Worm (Caenorhabditis elegans) whole organism, late embryonic: Measurements from ENCODE around the gene mcat-1.
A peak's percentile ranks its signal among the peaks of the same experiment; 100 is the strongest.
"Not testable (repeated sequence)": the region's sequence is repeated elsewhere in the genome, so short reads cannot be mapped to it uniquely, and the experiment has no call there.

Experiments
- C38D4.7 ChIP-seq: fragments of 200-800 bp; sonication (Bioruptor generic); optimal IDR thresholded peaks from 2 replicates; lab custom pipeline; 2018; ENCODE audit warnings: mild to moderate bottlenecking, missing genetic modification characterization, moderate library complexity, missing compliant biosample characterization
- T23F11.4 ChIP-seq: fragments of 200-800 bp; sonication (Bioruptor generic); optimal IDR thresholded peaks from 2 replicates; lab custom pipeline; 2018; ENCODE audit warnings: mild to moderate bottlenecking, missing genetic modification characterization, missing compliant biosample characterization
- Y22D7AL.16 ChIP-seq: sonication (generic microtip); optimal IDR thresholded peaks from 2 replicates; lab custom pipeline; 2016; ENCODE audit warnings: missing genetic modification characterization, missing compliant biosample characterization
- ahr-1 ChIP-seq: sonication (generic microtip); optimal IDR thresholded peaks from 2 replicates; lab custom pipeline; 2016; ENCODE audit warnings: missing genetic modification characterization, missing compliant biosample characterization
- ceh-14 ChIP-seq: sonication (generic microtip); optimal IDR thresholded peaks from 2 replicates; lab custom pipeline; 2016; ENCODE audit warnings: missing genotype, missing genetic modification characterization, missing compliant biosample characterization
- ceh-18 ChIP-seq: sonication (generic microtip); optimal IDR thresholded peaks from 2 replicates; lab custom pipeline; 2016; ENCODE audit warnings: missing genetic modification characterization, missing compliant biosample characterization
- ceh-24 ChIP-seq: sonication (generic microtip); optimal IDR thresholded peaks from 2 replicates; lab custom pipeline; 2016; ENCODE audit warnings: mild to moderate bottlenecking, missing genetic modification characterization, missing compliant biosample characterization
- ceh-34 ChIP-seq: sonication (generic microtip); optimal IDR thresholded peaks from 2 replicates; lab custom pipeline; 2016; ENCODE audit warnings: mild to moderate bottlenecking, missing genetic modification characterization, missing compliant biosample characterization
- ceh-45 ChIP-seq: fragments of 200-800 bp; sonication (Bioruptor generic); IDR thresholded peaks from 2 replicates; pipeline ENCODE4 v1.3.6; 2022; ENCODE audit warnings: missing genetic modification reagents, missing genetic modification characterization, missing compliant biosample characterization
- ceh-48 ChIP-seq: sonication (generic microtip); optimal IDR thresholded peaks from 2 replicates; lab custom pipeline; 2016; ENCODE audit warnings: missing genetic modification characterization, inconsistent platforms, missing compliant biosample characterization
- che-1 ChIP-seq: sonication (generic microtip); optimal IDR thresholded peaks from 2 replicates; lab custom pipeline; 2016; ENCODE audit warnings: mild to moderate bottlenecking, missing genetic modification characterization, missing compliant biosample characterization
- dmd-4 ChIP-seq: sonication (generic microtip); optimal IDR thresholded peaks from 2 replicates; lab custom pipeline; 2016; ENCODE audit warnings: borderline replicate concordance, missing genetic modification characterization, missing compliant biosample characterization
- dve-1 ChIP-seq: sonication (generic microtip); optimal IDR thresholded peaks from 2 replicates; lab custom pipeline; 2017; ENCODE audit warnings: antibody characterized with exemption, mild to moderate bottlenecking, missing genetic modification characterization, missing compliant biosample characterization
- elt-2 ChIP-seq: sonication (generic microtip); optimal IDR thresholded peaks from 2 replicates; lab custom pipeline; 2016; ENCODE audit warnings: missing genetic modification reagents, missing genetic modification characterization, missing compliant biosample characterization
- eyg-1 ChIP-seq: sonication (generic microtip); optimal IDR thresholded peaks from 2 replicates; lab custom pipeline; 2016; ENCODE audit warnings: missing genotype, missing genetic modification characterization, missing compliant biosample characterization
- fax-1 ChIP-seq: sonication (generic microtip); optimal IDR thresholded peaks from 2 replicates; lab custom pipeline; 2016; ENCODE audit warnings: missing genotype, missing genetic modification characterization, missing compliant biosample characterization
- fkh-6 ChIP-seq: sonication (generic microtip); optimal IDR thresholded peaks from 2 replicates; lab custom pipeline; 2016; ENCODE audit warnings: missing genetic modification characterization, missing compliant biosample characterization
- hlh-6 ChIP-seq: sonication (generic microtip); optimal IDR thresholded peaks from 2 replicates; lab custom pipeline; 2016; ENCODE audit warnings: missing genotype, missing genetic modification characterization, missing compliant biosample characterization
- hlh-8 ChIP-seq: sonication (generic microtip); optimal IDR thresholded peaks from 2 replicates; lab custom pipeline; 2016; ENCODE audit warnings: missing genotype, missing genetic modification characterization, missing compliant biosample characterization
- odd-2 ChIP-seq: sonication (generic microtip); optimal IDR thresholded peaks from 2 replicates; lab custom pipeline; 2017; ENCODE audit warnings: antibody characterized with exemption, mild to moderate bottlenecking, missing genetic modification characterization, missing compliant biosample characterization
- pax-1 ChIP-seq: fragments of 150-350 bp; optimal IDR thresholded peaks from 2 replicates; lab custom pipeline; 2014; ENCODE audit warnings: missing biosample characterization, missing genetic modification characterization
- pqm-1 ChIP-seq: sonication (generic microtip); optimal IDR thresholded peaks from 2 replicates; lab custom pipeline; 2016; ENCODE audit warnings: missing genetic modification characterization, missing compliant biosample characterization
- ref-2 ChIP-seq: sonication (generic microtip); optimal IDR thresholded peaks from 2 replicates; lab custom pipeline; 2016; ENCODE audit warnings: missing genetic modification characterization, missing compliant biosample characterization
- sox-2 ChIP-seq: fragments of 200-800 bp; sonication (Bioruptor generic); IDR thresholded peaks from 2 replicates; pipeline ENCODE4 v1.3.6; 2022; ENCODE audit warnings: missing genetic modification reagents, missing genetic modification characterization, missing compliant biosample characterization
- sox-4 ChIP-seq: sonication (generic microtip); optimal IDR thresholded peaks from 2 replicates; lab custom pipeline; 2017; ENCODE audit warnings: mild to moderate bottlenecking, missing genetic modification characterization, inconsistent platforms, missing compliant biosample characterization
- syd-9 ChIP-seq: sonication (generic microtip); optimal IDR thresholded peaks from 2 replicates; lab custom pipeline; 2016; ENCODE audit warnings: mild to moderate bottlenecking, missing genetic modification characterization, moderate library complexity, missing compliant biosample characterization
- ttx-3 ChIP-seq: sonication (generic microtip); optimal IDR thresholded peaks from 2 replicates; lab custom pipeline; 2016; ENCODE audit warnings: missing genetic modification reagents, missing genetic modification characterization, missing compliant biosample characterization
- unc-3 ChIP-seq, 2 experiments: fragments of 200-800 bp in 1 of 2; sonication (Bioruptor generic) in 1 of 2; sonication (generic microtip) in 1 of 2; conservative IDR thresholded peaks in 1 of 2; optimal IDR thresholded peaks in 1 of 2; 2 replicates each; pipeline versions ENCODE4 v1.3.6 to Lab custom; 2016 to 2022; ENCODE audit warnings: missing compliant biosample characterization in 2 of 2, missing genetic modification characterization in 2 of 2, missing genetic modification reagents in 1 of 2
- unc-42 ChIP-seq: sonication (generic microtip); optimal IDR thresholded peaks from 2 replicates; lab custom pipeline; 2016; ENCODE audit warnings: missing genotype, missing genetic modification characterization, missing compliant biosample characterization
- unc-55 ChIP-seq: sonication (generic microtip); optimal IDR thresholded peaks from 2 replicates; lab custom pipeline; 2017; ENCODE audit warnings: missing biosample characterization, missing genetic modification reagents, missing genetic modification characterization
- ztf-16 ChIP-seq: sonication (generic microtip); optimal IDR thresholded peaks from 2 replicates; lab custom pipeline; 2017; ENCODE audit warnings: missing genetic modification characterization, missing compliant biosample characterization

mcat-1 gene

DNA sequence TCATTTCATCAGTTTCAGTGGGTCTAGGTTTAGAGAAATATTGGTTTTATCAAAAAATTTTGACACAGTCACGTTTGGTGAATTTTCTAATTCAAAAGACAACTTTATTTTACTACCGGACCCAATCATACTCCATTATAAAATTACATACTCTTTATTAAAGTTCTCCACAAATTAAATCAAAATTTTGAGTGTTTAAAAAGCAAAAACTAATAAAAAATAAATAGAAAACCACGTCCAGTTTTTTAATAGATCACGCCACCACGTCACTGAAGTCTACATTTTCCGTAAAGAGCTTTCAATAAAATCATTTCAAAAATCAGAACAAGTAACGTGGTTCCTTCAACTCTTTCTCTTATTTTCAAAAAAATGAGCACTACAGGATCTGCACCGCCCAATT is 14.6 kb upstream of the mcat-1 start, which contains the start of gene txt-1:
txt-1 (plus strand) TSS at position 301 of the 400 bp plus-strand sequence.
- TF ChIP-seq ceh-45 (GFP tag; lab: Robert Waterston, UW) (no peak), ztf-16 (tag; lab: Kevin White, UChicago) (no peak), ahr-1 (no peak), T23F11.4 (GFP tag; lab: Kevin White, UChicago) (no peak)
- TF ChIP-seq, all 69 proteins: peak for 0

DNA sequence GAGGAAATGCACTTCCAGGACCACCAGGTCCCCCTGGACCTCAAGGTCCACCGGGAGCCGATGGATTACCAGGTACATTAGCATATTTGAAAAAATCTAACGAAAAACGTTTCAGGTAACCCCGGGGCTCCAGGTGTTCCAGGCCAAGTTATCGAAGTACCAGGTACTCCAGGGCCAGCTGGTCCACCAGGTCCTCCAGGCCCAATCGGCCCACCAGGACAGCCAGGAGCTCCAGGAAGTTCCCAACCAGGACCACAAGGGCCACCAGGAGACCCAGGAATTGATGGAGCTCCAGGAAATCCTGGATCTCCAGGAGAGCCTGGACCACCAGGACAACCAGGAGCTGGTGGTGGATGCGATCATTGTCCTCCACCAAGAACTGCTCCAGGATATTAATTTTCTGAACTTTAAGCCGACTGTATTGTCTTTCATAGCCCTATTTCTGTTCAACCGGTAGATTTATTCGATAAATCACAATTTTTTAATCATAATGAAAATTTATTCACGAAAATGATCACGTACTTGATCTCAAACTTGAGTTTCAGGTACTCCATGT is 14.1 kb upstream of the mcat-1 start:
- TF ChIP-seq sox-2 = no peak
- no peak for TF ChIP-seq syd-9 (tag; lab: Kevin White, UChicago)
- TF ChIP-seq fax-1 (tag; lab: Kevin White, UChicago) = no peak
- no peak for TF ChIP-seq ceh-18 (tag; lab: Kevin White, UChicago)
- TF ChIP-seq eyg-1 (tag; lab: Kevin White, UChicago) = no peak
- no peak for TF ChIP-seq odd-2 (tag; lab: Kevin White, UChicago)
- TF ChIP-seq ceh-14 (tag; lab: Kevin White, UChicago) = no peak
- TF ChIP-seq dmd-4 (tag; lab: Kevin White, UChicago) = no peak

DNA sequence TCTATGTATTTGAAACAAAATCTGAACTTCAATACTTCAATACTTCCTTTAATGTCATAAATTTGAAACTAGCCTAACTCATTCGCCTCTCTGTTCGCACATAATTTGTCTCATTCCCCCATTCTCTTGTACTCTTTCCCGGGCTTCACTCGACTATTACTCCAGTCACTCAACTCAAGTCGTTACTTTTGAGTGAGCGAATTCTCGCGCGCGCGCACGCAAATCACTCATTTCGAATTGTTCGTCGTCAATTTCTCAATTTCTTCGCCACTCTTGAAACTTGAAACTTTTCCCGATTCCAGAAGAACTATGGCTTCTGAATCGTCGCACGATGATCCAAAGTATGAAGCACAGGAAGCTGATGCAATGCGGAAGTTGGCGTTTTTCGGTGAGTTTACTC is 12.9 kb upstream of the mcat-1 start, which contains the start of gene col-68:
col-68 (plus strand) TSS at position 301 of the 400 bp plus-strand sequence.
- TF ChIP-seq C38D4.7 (GFP tag; lab: Kevin White, UChicago) (no peak), Y22D7AL.16 (tag; lab: Kevin White, UChicago) (no peak), ceh-24 (tag; lab: Kevin White, UChicago) (no peak), fkh-6 (tag; lab: Kevin White, UChicago) (no peak), ceh-48 (no peak), hlh-8 (tag; lab: Kevin White, UChicago) (no peak), pqm-1 (tag; lab: Kevin White, UChicago) (no peak), dve-1 (tag; lab: Kevin White, UChicago) (no peak), ttx-3 (tag; lab: Kevin White, UChicago) (no peak), ref-2 (tag; lab: Kevin White, UChicago) (no peak), ceh-18 (tag; lab: Kevin White, UChicago) (no peak), eyg-1 (tag; lab: Kevin White, UChicago) (no peak), T23F11.4 (GFP tag; lab: Kevin White, UChicago) (no peak)

DNA sequence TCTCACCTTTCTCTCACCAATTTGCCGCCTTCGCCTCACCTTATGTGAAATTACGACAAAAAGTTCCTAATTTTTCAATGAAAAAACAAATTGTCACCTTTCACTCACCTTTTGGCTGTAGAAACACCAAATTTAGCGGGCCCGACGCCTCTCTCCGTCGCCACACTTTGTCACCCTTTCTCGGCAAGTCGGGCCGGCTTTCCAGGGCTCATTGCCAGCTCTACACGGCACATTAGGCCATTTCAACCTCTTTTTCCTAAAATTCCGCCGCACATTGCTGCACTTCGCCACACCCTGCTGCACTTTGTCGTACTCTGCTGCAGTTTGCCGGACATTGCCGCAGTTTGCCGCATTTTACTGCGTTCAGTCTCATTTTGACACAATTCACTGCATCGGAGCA is 9.9 kb upstream of the mcat-1 start:
- TF ChIP-seq ceh-34 (no peak), che-1 (tag; lab: Kevin White, UChicago) (no peak)
- TF ChIP-seq, all 69 proteins: peak for 0

DNA sequence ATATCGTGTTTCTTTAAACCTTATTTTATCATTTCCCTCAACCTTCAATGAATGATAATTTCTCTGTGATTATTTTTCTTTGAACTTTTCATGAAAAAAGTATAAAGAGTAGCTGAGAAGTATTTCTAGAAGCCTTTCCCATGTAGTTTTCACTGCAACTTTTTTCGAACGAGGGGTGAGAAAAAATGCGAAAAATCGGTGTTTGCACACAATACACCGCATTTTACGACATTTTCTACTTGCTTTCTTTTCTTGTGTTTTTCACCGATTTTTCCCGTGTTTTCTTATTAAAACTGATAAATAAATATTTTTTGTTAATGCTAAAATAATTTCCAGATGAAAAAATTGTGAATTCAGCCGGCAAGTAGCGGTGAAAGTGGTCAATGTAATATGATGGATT is 7.6 kb upstream of the mcat-1 start, which contains the start of gene C50D2.10:
C50D2.10 (plus strand) TSS at position 245 of the 400 bp plus-strand sequence.
- TF ChIP-seq pqm-1 (tag; lab: Kevin White, UChicago); hlh-6 (tag; lab: Kevin White, UChicago); sox-4: not testable (repeated sequence)

DNA sequence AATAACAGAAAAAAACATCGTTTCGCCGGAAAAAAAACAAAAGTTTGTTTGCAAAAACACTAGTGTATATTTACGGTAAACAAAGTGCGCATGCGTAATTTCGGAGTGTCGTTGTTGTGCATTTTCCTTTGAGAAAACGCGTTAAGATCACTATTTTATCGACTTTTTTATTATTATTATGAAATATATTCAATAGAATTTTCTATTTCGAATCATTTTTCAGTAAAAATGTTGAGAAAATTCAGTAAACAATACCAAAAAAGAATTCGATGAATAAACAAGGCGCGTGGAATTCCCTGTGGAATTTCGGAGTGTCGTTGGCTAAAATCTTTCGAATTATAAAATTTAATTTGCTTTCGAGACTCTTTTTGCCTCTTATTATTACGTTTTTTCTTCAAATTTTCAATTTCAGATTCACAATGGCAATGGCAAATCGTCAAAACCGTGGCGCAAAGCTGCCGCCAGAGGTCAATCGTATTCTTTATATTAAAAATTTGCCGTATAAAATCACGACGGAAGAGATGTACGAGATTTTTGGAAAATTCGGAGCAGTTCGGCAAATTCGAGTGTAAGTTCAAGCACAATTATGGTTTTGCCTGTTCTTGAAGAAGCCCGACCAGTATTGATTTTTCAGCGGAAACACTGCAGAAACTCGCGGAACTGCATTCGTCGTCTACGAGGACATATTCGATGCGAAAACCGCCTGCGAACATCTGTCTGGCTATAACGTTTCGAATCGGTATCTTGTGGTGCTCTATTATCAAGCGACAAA is 6.9 kb upstream of the mcat-1 start, which contains the start of the genes luc-7L3 and sftb-6:
luc-7L3 (minus strand) TSS at position 36 of the 772 bp plus-strand sequence.
sftb-6 (plus strand) TSS at position 413 of the 772 bp plus-strand sequence.
- TF ChIP-seq elt-2 (tag; lab: Kevin White, UChicago) (peak; percentile 43), unc-55 (GFP tag; lab: Kevin White, UChicago) (peak; percentile 12), unc-42 (tag; lab: Kevin White, UChicago) (peak; percentile 30), eyg-1 (tag; lab: Kevin White, UChicago) (no peak), unc-3 (GFP tag; conservative IDR thresholded peaks at IDR 0.05; lab: Robert Waterston, UW) (no peak), unc-3 (tag; optimal IDR thresholded peaks at IDR 0.05; lab: Kevin White, UChicago) (peak; percentile 76), ceh-45 (GFP tag; lab: Robert Waterston, UW) (no peak), pax-1 (tag; lab: Kevin White, UChicago) (peak; percentile 14)
